Worm (Caenorhabditis elegans): ENCODE measurements around the gene M03D4.4.

- no peak for TF ChIP-seq lin-13 (tag; optimal IDR thresholded peaks at IDR 0.05)
- no peak for TF ChIP-seq ztf-11 (tag; optimal IDR thresholded peaks at IDR 0.05)
- no peak for TF ChIP-seq nhr-237 (tag; optimal IDR thresholded peaks at IDR 0.05)
- no peak for TF ChIP-seq snpc-4 (tag; optimal IDR thresholded peaks at IDR 0.05)
- TF ChIP-seq blmp-1 (tag; optimal IDR thresholded peaks at IDR 0.05): no peak
Measured at ce11 chrIV:6127252-6127930, at the start of gene M03D4.4.
